Worm (Caenorhabditis elegans) whole organism, L4/young adult: ENCODE results near the gene M01A8.1.

Source experiments
- W03F9.2 ChIP-seq: fragments of 150-350 bp; optimal IDR thresholded peaks from 2 replicates; lab custom pipeline; 2014; ENCODE audit warnings: missing biosample characterization, missing genetic modification characterization
- dao-5 ChIP-seq: sonication (generic microtip); optimal IDR thresholded peaks from 2 replicates; lab custom pipeline; 2016; ENCODE audit warnings: missing genotype, missing genetic modification characterization, moderate library complexity, missing compliant biosample characterization
- him-1 ChIP-seq: sonication (generic microtip); optimal IDR thresholded peaks from 2 replicates; lab custom pipeline; 2016; ENCODE audit warnings: missing genotype, missing genetic modification reagents, missing genetic modification characterization, missing compliant biosample characterization

M01A8.1 gene

DNA sequence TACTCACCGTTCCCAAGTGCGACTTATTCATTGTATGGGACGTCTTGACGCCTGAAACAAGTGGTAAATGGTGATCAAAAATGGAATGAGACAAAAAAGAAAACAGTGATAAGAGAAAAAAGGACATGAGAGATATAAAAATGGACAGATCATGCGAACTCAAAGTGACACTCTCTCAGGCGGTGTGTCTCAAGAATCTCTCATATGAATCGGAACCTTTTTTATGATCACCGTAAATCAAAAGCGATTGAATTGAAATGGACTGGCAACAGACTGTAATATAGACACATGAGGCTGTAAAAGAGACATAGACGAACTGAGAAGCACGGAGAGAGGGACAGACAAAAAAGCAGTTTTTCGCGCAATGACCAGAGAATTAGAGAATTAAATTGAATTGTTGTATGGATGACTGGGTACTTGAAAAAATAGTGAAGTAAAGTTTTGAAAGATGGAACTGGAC is 12.0 kb downstream of the M01A8.1 start, which contains the start of gene clip-1:
Gene clip-1 (minus strand): TSS at position 51 of the 460 bp plus-strand sequence.
- no peak for TF ChIP-seq W03F9.2
- TF ChIP-seq him-1 (tag; lab: Kevin White, UChicago), result no peak
- no peak for TF ChIP-seq dao-5 (tag; lab: Kevin White, UChicago)

DNA sequence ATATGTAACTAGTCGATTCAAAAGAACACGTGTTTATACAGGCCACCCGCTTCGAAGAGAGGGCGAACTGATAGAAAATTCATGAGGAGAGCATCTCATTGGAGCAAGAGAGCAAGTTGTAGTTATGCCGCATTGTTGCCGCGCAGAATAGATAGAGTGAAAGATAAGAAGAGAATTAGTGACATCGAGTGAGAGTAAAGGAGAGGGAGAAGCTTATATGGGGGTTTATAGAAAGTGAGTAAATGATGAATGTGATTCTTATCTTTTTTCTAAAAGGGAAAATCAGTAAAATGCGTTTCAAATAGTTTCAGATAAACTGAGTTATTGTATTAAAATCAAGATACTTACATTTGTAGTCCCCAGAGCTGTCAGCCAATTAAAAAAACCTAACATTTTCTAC is 13.1 kb downstream of the M01A8.1 start:
- TF ChIP-seq dao-5 (tag; lab: Kevin White, UChicago) (no peak), W03F9.2 (no peak), him-1 (tag; lab: Kevin White, UChicago) (no peak)

DNA sequence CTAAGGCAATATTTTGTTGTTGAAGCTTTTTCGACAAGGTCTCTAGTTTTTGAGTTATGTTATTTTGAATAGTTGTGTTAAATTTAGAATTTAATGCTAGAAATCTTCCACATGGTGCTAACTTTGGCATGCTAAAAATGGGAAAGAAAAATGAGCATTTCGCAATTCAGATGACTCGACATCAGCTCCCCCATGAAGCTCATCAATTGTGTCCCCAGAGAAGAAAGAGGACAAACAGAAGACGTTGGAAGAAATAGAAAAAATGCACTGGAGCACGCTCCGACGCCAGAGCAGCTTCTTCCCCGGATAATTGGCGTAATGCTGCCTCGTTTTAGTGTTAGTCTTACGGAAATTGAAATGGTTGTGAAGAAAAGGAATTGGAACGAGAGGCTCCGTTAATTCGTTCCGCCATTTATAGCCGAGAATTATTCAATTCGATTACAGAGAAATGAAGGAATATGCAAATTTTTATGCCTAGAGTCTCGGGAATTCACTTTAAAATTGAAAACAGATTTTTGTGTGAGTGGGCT is 14.4 kb downstream of the M01A8.1 start:
- TF ChIP-seq him-1 (tag; lab: Kevin White, UChicago) (no peak), W03F9.2 (no peak), dao-5 (tag; lab: Kevin White, UChicago) (no peak)

- TF ChIP-seq W03F9.2, result no peak
- no peak for TF ChIP-seq dao-5 (tag; lab: Kevin White, UChicago)
- TF ChIP-seq him-1 (tag; lab: Kevin White, UChicago), result no peak
These were observed 15.0 kb downstream of the M01A8.1 start for ce11 chrIII:9272107-9272506.

ce11 chrIII:9277803-9278202 is 20.7 kb downstream of the M01A8.1 start:
- TF ChIP-seq him-1 (tag; lab: Kevin White, UChicago) (no peak), W03F9.2 (no peak), dao-5 (tag; lab: Kevin White, UChicago) (no peak)

DNA sequence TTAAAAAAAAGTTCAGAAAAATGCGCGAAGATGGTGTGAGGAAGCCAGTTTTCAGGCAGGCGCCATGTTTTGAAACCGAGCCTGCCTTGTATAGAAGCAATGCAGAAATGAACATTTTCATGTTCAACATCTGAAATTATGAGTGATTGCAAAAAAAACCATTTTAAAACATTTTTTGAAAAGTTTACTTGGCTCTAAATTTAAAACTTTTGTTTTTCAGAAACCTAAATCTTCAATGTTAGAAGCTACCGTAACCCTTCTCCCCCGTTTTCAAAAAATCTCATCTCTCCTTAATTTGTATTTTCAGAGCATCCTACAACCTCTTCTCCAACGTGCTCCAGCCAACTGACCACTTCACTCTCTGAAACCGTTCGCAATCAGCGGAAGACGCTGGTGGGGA is 24.4 kb downstream of the M01A8.1 start, which contains the start of gene fozi-1:
Gene fozi-1 (plus strand): TSS at position 301 of the 400 bp plus-strand sequence.
- no peak for TF ChIP-seq dao-5 (tag; lab: Kevin White, UChicago)
- no peak for TF ChIP-seq W03F9.2
- TF ChIP-seq him-1 (tag; lab: Kevin White, UChicago), result no peak

DNA sequence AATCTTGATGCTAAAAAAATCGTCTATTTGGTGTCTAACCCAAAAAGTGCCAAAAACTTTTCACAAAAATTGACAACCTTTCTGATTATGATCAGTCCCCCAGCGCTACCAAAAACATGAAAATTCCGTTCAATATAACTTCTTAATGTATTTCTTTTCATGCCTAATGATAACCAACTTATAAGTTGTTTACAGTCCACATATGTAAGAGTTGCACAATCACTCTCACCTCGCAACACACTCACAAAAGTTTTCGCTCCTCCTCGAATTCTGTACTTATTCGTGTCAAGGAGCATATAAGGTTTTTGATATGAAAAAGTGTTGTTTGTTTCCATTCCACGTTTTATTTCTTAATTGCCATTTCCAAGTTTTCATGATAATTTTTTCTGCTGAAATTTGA is 31.5 kb downstream of the M01A8.1 start:
- TF ChIP-seq dao-5 (tag; lab: Kevin White, UChicago), result no peak
- TF ChIP-seq him-1 (tag; lab: Kevin White, UChicago), result no peak
- TF ChIP-seq W03F9.2, result no peak

ce11 chrIII:9289815-9290214 is 32.8 kb downstream of the M01A8.1 start:
- TF ChIP-seq him-1 (tag; lab: Kevin White, UChicago) (no peak), dao-5 (tag; lab: Kevin White, UChicago) (no peak), W03F9.2 (no peak)

DNA sequence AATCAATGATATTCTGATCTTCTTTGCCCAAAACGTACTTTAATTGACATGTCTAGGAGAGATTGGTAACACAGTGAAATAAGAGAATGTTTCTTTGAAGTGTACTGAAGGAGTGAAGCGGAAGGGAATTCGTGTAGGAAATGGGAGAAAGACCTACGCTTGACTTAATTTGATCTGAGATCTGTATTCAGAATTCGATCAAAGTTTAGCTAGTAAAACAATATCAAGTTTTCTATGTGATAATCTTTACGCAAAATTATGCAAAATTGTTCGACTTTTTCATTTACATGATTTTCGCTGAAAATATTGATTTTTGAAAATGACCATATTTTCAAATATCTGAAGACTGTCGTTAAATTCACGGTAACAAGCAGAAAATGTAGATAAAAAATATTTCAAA is 40.3 kb downstream of the M01A8.1 start, which contains the start of gene K01B6.4:
Gene K01B6.4 (minus strand): TSS at position 101 of the 400 bp plus-strand sequence.
- TF ChIP-seq him-1 (tag; lab: Kevin White, UChicago), result no peak
- TF ChIP-seq W03F9.2, result no peak
- TF ChIP-seq dao-5 (tag; lab: Kevin White, UChicago), result no peak

DNA sequence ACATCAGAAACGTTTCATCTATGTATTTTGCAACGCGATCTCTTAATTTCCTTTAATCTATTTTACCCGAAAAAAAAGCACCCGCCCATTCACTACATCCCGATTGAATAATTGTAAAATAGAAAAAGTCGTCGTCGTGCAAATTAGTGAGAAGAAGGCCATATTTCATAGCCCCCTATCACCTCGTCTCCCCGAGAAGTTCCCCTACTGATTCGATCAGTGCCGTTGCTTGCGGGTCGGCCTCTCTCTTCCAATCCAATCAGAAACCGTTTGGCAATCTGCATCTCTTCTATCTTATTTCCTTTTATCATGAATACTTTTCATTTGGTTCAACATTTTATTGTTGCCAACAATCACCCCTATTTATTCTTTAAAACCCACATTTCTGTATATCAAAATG is 42.1 kb downstream of the M01A8.1 start:
- TF ChIP-seq dao-5 (tag; lab: Kevin White, UChicago) (no peak), W03F9.2 (no peak)

ce11 chrIII:9299919-9300318 is 42.9 kb downstream of the M01A8.1 start, which contains the start of gene K01B6.3:
Gene K01B6.3 (plus strand): TSS chrIII:9300219.
- TF ChIP-seq him-1 (tag; lab: Kevin White, UChicago) (no peak), W03F9.2 (no peak), dao-5 (tag; lab: Kevin White, UChicago) (no peak)

DNA sequence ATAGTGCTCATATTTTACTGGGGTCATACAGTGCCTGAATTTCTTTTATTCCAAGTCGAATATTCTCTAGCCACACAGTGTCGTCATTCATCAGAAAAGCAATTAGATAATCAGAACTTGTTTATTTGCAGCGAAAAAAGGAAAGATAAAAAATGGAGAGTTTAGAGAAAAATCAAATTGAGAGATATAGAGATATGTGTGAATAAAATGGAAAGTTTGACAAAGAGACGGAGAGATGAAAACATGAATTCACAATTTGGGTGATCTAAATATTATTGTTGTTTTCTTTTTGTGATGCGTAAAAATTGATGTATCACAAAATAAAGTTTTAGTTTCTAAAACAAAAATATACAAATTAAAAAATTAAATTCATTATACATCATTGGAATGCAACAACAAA is 43.6 kb downstream of the M01A8.1 start:
- no peak for TF ChIP-seq W03F9.2
- TF ChIP-seq him-1 (tag; lab: Kevin White, UChicago), result no peak

ce11 chrIII:9306596-9306995 is 49.5 kb downstream of the M01A8.1 start, which contains the start of gene srx-45:
Gene srx-45 (minus strand): TSS chrIII:9306696.
- TF ChIP-seq him-1 (tag; lab: Kevin White, UChicago) (no peak), W03F9.2 (no peak), dao-5 (tag; lab: Kevin White, UChicago) (no peak)
